Fruit fly (Drosophila melanogaster): ENCODE measurements around the gene mthl6.

The mthl6 gene

dm6 chr3L:7510414-7511384 lies 24.9 kb downstream of the mthl6 start, which contains the start of gene CG7546:
Gene CG7546, plus strand, starts transcription at chr3L:7510986.
- TF ChIP-seq Crg-1 (GFP tag; optimal IDR thresholded peaks at IDR 0.05) = no peak
- peak; percentile 43 for TF ChIP-seq pad (GFP tag; optimal IDR thresholded peaks at IDR 0.05)
- TF ChIP-seq CG7045 (GFP tag; optimal IDR thresholded peaks at IDR 0.05) = no peak
- TF ChIP-seq Clk (GFP tag; optimal IDR thresholded peaks at IDR 0.05) = no peak
- TF ChIP-seq CG7101 (tag; optimal IDR thresholded peaks at IDR 0.05) = no peak
- peak; percentile 64 for TF ChIP-seq CG14711 (tag; optimal IDR thresholded peaks at IDR 0.05)
- peak; percentile 12 for TF ChIP-seq cic (GFP tag; optimal IDR thresholded peaks at IDR 0.05)
- TF ChIP-seq Mnt (GFP tag; optimal IDR thresholded peaks at IDR 0.05) = peak; percentile 68
- TF ChIP-seq CG11617 (GFP tag; optimal IDR thresholded peaks at IDR 0.05) = no peak
- TF ChIP-seq cnc (optimal IDR thresholded peaks at IDR 0.05) = no peak
- peak; percentile 25 for TF ChIP-seq bab1 (GFP tag; optimal IDR thresholded peaks at IDR 0.05)
- no peak for TF ChIP-seq toe (GFP tag; optimal IDR thresholded peaks at IDR 0.05)
- peak; percentile 82 for TF ChIP-seq tj (GFP tag; optimal IDR thresholded peaks at IDR 0.05)
- TF ChIP-seq CG12768 (GFP tag; optimal IDR thresholded peaks at IDR 0.05) = no peak
- peak; percentile 23 for TF ChIP-seq Hr96 (GFP tag; optimal IDR thresholded peaks at IDR 0.05)
- peak; percentile 50 for TF ChIP-seq CG5204 (GFP tag; optimal IDR thresholded peaks at IDR 0.05)
- TF ChIP-seq CG33017 (tag; optimal IDR thresholded peaks at IDR 0.05) = peak; percentile 13
- no peak for TF ChIP-seq CG1620 (GFP tag; optimal IDR thresholded peaks at IDR 0.05)
- TF ChIP-seq ovo (GFP tag; optimal IDR thresholded peaks at IDR 0.05) = peak; percentile 45
- TF ChIP-seq kay (GFP tag; ENCODE audit: borderline replicate concordance) = no peak

- no peak for TF ChIP-seq CG14711 (tag; optimal IDR thresholded peaks at IDR 0.05)
- peak; percentile 18 for TF ChIP-seq cic (GFP tag; optimal IDR thresholded peaks at IDR 0.05)
These were observed 32.8 kb downstream of the mthl6 start, which contains the start of gene ltl for dm6 chr3L:7518351-7519102. Gene ltl, plus strand, starts transcription at chr3L:7518997.

- no peak for TF ChIP-seq ovo (GFP tag; optimal IDR thresholded peaks at IDR 0.05)
- no peak for TF ChIP-seq CG1620 (GFP tag; optimal IDR thresholded peaks at IDR 0.05)
- no peak for TF ChIP-seq CG7045 (GFP tag; optimal IDR thresholded peaks at IDR 0.05)
- TF ChIP-seq bab1 (GFP tag; optimal IDR thresholded peaks at IDR 0.05) = no peak
- no peak for TF ChIP-seq kay (GFP tag; ENCODE audit: borderline replicate concordance)
- no peak for TF ChIP-seq CG7101 (tag; optimal IDR thresholded peaks at IDR 0.05)
- TF ChIP-seq Crg-1 (GFP tag; optimal IDR thresholded peaks at IDR 0.05) = no peak
- no peak for TF ChIP-seq cic (GFP tag; optimal IDR thresholded peaks at IDR 0.05)
- no peak for TF ChIP-seq CG33017 (tag; optimal IDR thresholded peaks at IDR 0.05)
- no peak for TF ChIP-seq Hr96 (GFP tag; optimal IDR thresholded peaks at IDR 0.05)
- TF ChIP-seq CG11617 (GFP tag; optimal IDR thresholded peaks at IDR 0.05) = no peak
- TF ChIP-seq Clk (GFP tag; optimal IDR thresholded peaks at IDR 0.05) = no peak
- TF ChIP-seq Mnt (GFP tag; optimal IDR thresholded peaks at IDR 0.05) = no peak
- no peak for TF ChIP-seq CG12768 (GFP tag; optimal IDR thresholded peaks at IDR 0.05)
These were observed 33.5 kb downstream of the mthl6 start for dm6 chr3L:7519219-7519618.

- TF ChIP-seq ovo (GFP tag; optimal IDR thresholded peaks at IDR 0.05) (no peak), bab1 (GFP tag; optimal IDR thresholded peaks at IDR 0.05) (no peak), cic (GFP tag; optimal IDR thresholded peaks at IDR 0.05) (peak; percentile 78), CG11617 (GFP tag; optimal IDR thresholded peaks at IDR 0.05) (no peak), toe (GFP tag; optimal IDR thresholded peaks at IDR 0.05) (no peak)
These were observed 34.9 kb downstream of the mthl6 start for dm6 chr3L:7520619-7521018.

- no peak for TF ChIP-seq CG12768 (GFP tag; optimal IDR thresholded peaks at IDR 0.05)
- TF ChIP-seq kay (GFP tag; ENCODE audit: borderline replicate concordance) = peak; percentile 16
These were observed 36.1 kb downstream of the mthl6 start for dm6 chr3L:7521847-7522246.

dm6 chr3L:7527661-7528379 lies 42.1 kb downstream of the mthl6 start:
- TF ChIP-seq cic (GFP tag; optimal IDR thresholded peaks at IDR 0.05) = no peak
- peak; percentile 82 for TF ChIP-seq kay (GFP tag; ENCODE audit: borderline replicate concordance)
